Comparison of ENCODE assay signal across 1 fruit fly cellular context in genomic region chr3R:8027203-8027688, dm6.
TF ChIP-seq lines count a peak whose summit lies in the region.

No protein-coding gene starts in this region.

TF ChIP-seq in whole organism, embryonic, 481 proteins besides CTCF, POLR2A, EP300 and RAD21 (continued from another document):
- TF ChIP-seq CG17829 (tag; optimal IDR thresholded peaks at IDR 0.05; lab: Kevin White, UChicago) = peak; percentile 83
- no peak for TF ChIP-seq CG7745 (tag; optimal IDR thresholded peaks at IDR 0.05; lab: Kevin White, UChicago)
- TF ChIP-seq CG7357 (GFP tag; IDR thresholded peaks at IDR 0.05; lab: Robert Waterston, UW) = no peak
- peak; percentile 81 for TF ChIP-seq ttk (GFP tag; IDR thresholded peaks at IDR 0.05; lab: Robert Waterston, UW)
- TF ChIP-seq bbx (GFP tag; IDR thresholded peaks at IDR 0.05; lab: Robert Waterston, UW; ENCODE audit: partially characterized antibody) = no peak
- peak; percentile 55 for TF ChIP-seq ind (GFP tag; optimal IDR thresholded peaks at IDR 0.05; lab: Kevin White, UChicago)
- TF ChIP-seq Elba2 (GFP tag; optimal IDR thresholded peaks at IDR 0.05; lab: Kevin White, UChicago) = no peak
- peak; percentile 5 for TF ChIP-seq jing (GFP tag; optimal IDR thresholded peaks at IDR 0.05; lab: Kevin White, UChicago)
- no peak for TF ChIP-seq Sry-δ (GFP tag; optimal IDR thresholded peaks at IDR 0.05; lab: Kevin White, UChicago)
- peak; percentile 72 for TF ChIP-seq so (GFP tag; IDR thresholded peaks at IDR 0.05; lab: Robert Waterston, UW)
- peak; percentile 60 for TF ChIP-seq Six4 (GFP tag; optimal IDR thresholded peaks at IDR 0.05; lab: Kevin White, UChicago)
- TF ChIP-seq CG32772 (GFP tag; IDR thresholded peaks at IDR 0.05; lab: Robert Waterston, UW) = peak; percentile 56; the same call in 1 of the 2 replicates
- no peak; the same call in 1 of the 2 replicates for TF ChIP-seq CG13287 (GFP tag; IDR thresholded peaks at IDR 0.05; lab: Robert Waterston, UW; ENCODE audit: partially characterized antibody)
- peak; percentile 69 for TF ChIP-seq ewg (GFP tag; optimal IDR thresholded peaks at IDR 0.05; lab: Kevin White, UChicago)
- peak; percentile 48; the same call in 1 of the 2 replicates for TF ChIP-seq CG11247 (GFP tag; IDR thresholded peaks at IDR 0.05; lab: Robert Waterston, UW)
- TF ChIP-seq Hr78 (GFP tag; optimal IDR thresholded peaks at IDR 0.05; lab: Kevin White, UChicago) = peak in 1 of 2 experiments; percentile 76
- no peak for TF ChIP-seq CG15011 (GFP tag; optimal IDR thresholded peaks at IDR 0.05; lab: Kevin White, UChicago)
- TF ChIP-seq CG12071 (GFP tag; optimal IDR thresholded peaks at IDR 0.05; lab: Kevin White, UChicago) = no peak
- TF ChIP-seq stc (GFP tag; IDR thresholded peaks at IDR 0.05; lab: Robert Waterston, UW) = peak; percentile 49
- TF ChIP-seq CG12219 (GFP tag; optimal IDR thresholded peaks at IDR 0.05; lab: Kevin White, UChicago) = peak; percentile 62
- TF ChIP-seq hkb (optimal IDR thresholded peaks at IDR 0.05; lab: Kevin White, UChicago) = no peak
- peak; percentile 87 for TF ChIP-seq hkb (GFP tag; IDR thresholded peaks at IDR 0.05; lab: Robert Waterston, UW)
- TF ChIP-seq shn (GFP tag; optimal IDR thresholded peaks at IDR 0.05; lab: Kevin White, UChicago) = peak; percentile 1
- peak; percentile 27 for TF ChIP-seq Jarid2 (GFP tag; optimal IDR thresholded peaks at IDR 0.05; lab: Kevin White, UChicago)
- TF ChIP-seq CG14050 (GFP tag; IDR thresholded peaks at IDR 0.05; lab: Robert Waterston, UW) = peak; percentile 53; the same call in 1 of the 3 replicates
- peak; percentile 81 for TF ChIP-seq CG10366 (GFP tag; IDR thresholded peaks at IDR 0.05; lab: Robert Waterston, UW)
- TF ChIP-seq CG6765 (GFP tag; optimal IDR thresholded peaks at IDR 0.05; lab: Kevin White, UChicago) = peak; percentile 68
- no peak for TF ChIP-seq Rx (GFP tag; IDR thresholded peaks at IDR 0.05; lab: Robert Waterston, UW)
- no peak for TF ChIP-seq CG15479 (GFP tag; optimal IDR thresholded peaks at IDR 0.05; lab: Kevin White, UChicago)
- no peak for TF ChIP-seq cg (GFP tag; optimal IDR thresholded peaks at IDR 0.05; lab: Kevin White, UChicago)
- peak; percentile 72 for TF ChIP-seq Xrp1 (GFP tag; IDR thresholded peaks at IDR 0.05; lab: Robert Waterston, UW)
- TF ChIP-seq pita (GFP tag; optimal IDR thresholded peaks at IDR 0.05; lab: Kevin White, UChicago) = no peak
- no peak for TF ChIP-seq emc (GFP tag; optimal IDR thresholded peaks at IDR 0.05; lab: Kevin White, UChicago)
- TF ChIP-seq row (GFP tag; IDR thresholded peaks at IDR 0.05; lab: Robert Waterston, UW) = peak; percentile 93
